Worm (Caenorhabditis elegans) whole organism, L1 larva: Measurements from ENCODE around the gene srw-115.

Source experiments
- ama-1 ChIP-seq: fragments of 150-350 bp; optimal IDR thresholded peaks from 2 replicates; lab custom pipeline; 2014
- blmp-1 ChIP-seq: fragments of 150-350 bp; optimal IDR thresholded peaks from 2 replicates; lab custom pipeline; 2014; ENCODE audit warnings: missing biosample characterization, missing genetic modification characterization
- mdl-1 ChIP-seq, 2 experiments: fragments of 150-350 bp; optimal IDR thresholded peaks; 2 replicates each; lab custom pipeline; 2014 to 2017; ENCODE audit warnings: missing biosample characterization in 2 of 2, missing genetic modification characterization in 2 of 2, inconsistent platforms in 1 of 2
- nhr-11 ChIP-seq: fragments of 150-350 bp; optimal IDR thresholded peaks from 2 replicates; lab custom pipeline; 2014; ENCODE audit warnings: missing biosample characterization, missing genetic modification characterization
- nhr-12 ChIP-seq: sonication (generic microtip); optimal IDR thresholded peaks from 2 replicates; lab custom pipeline; 2017; ENCODE audit warnings: missing biosample characterization, missing genetic modification characterization
- nhr-237 ChIP-seq: fragments of 150-350 bp; optimal IDR thresholded peaks from 2 replicates; lab custom pipeline; 2014; ENCODE audit warnings: missing biosample characterization, missing genetic modification characterization
- nhr-47 ChIP-seq: sonication (generic microtip); optimal IDR thresholded peaks from 2 replicates; lab custom pipeline; 2016; ENCODE audit warnings: mild to moderate bottlenecking, missing genetic modification characterization, moderate library complexity, missing compliant biosample characterization
- nhr-76 ChIP-seq: sonication (generic microtip); optimal IDR thresholded peaks from 2 replicates; lab custom pipeline; 2017; ENCODE audit warnings: missing biosample characterization, missing genetic modification characterization
- snpc-4 ChIP-seq: fragments of 150-350 bp; optimal IDR thresholded peaks from 2 replicates; lab custom pipeline; 2014; ENCODE audit warnings: missing biosample characterization, missing genetic modification characterization
- unc-62 ChIP-seq: fragments of 150-350 bp; optimal IDR thresholded peaks from 2 replicates; lab custom pipeline; 2014; ENCODE audit warnings: missing biosample characterization, missing genetic modification reagents, missing genetic modification characterization
- zag-1 ChIP-seq: fragments of 150-350 bp; optimal IDR thresholded peaks from 2 replicates; lab custom pipeline; 2014; ENCODE audit warnings: missing biosample characterization, missing genetic modification characterization
- zip-4 ChIP-seq: fragments of 200-800 bp; sonication (Bioruptor generic); optimal IDR thresholded peaks from 2 replicates; lab custom pipeline; 2018; ENCODE audit warnings: mild to moderate bottlenecking, missing genetic modification characterization, moderate library complexity, missing compliant biosample characterization
- ztf-11 ChIP-seq, 2 experiments: sonication (generic microtip); optimal IDR thresholded peaks; 2 replicates each; lab custom pipeline; 2016 to 2017; ENCODE audit warnings: missing genetic modification characterization in 2 of 2, missing biosample characterization in 1 of 2, missing compliant biosample characterization in 1 of 2

ce11 chrV:2996105-2996504, 2.4 kb upstream of the srw-115 start, which contains the start of gene srw-120:
- TF ChIP-seq unc-62 (GFP tag; lab: Kevin White, UChicago) = no peak
- TF ChIP-seq blmp-1 = no peak
- TF ChIP-seq zip-4 = no peak
- no peak for TF ChIP-seq nhr-237 (tag; lab: Kevin White, UChicago)
- no peak for TF ChIP-seq ztf-11 (tag; optimal IDR thresholded peaks at IDR 0.05; lab: Kevin White, UChicago)
- TF ChIP-seq nhr-76 (tag; lab: Kevin White, UChicago) = no peak
- no peak for TF ChIP-seq nhr-47 (tag; lab: Kevin White, UChicago)
- no peak for TF ChIP-seq mdl-1 (tag; optimal IDR thresholded peaks at IDR 0.05; lab: Kevin White, UChicago)
- TF ChIP-seq zag-1 (tag; lab: Kevin White, UChicago) = no peak
- TF ChIP-seq snpc-4 (tag; lab: Kevin White, UChicago) = no peak
- TF ChIP-seq nhr-12 (tag; lab: Kevin White, UChicago) = no peak
- no peak for TF ChIP-seq ama-1 (lab: Kevin White, UChicago)
- TF ChIP-seq nhr-11 (tag; lab: Kevin White, UChicago) = no peak
